Worm (Caenorhabditis elegans) whole organism, mixed stage, embryonic: ENCODE measurements around the gene glb-10.

Experiments used
- M03D4.4 ChIP-seq: sonication (generic microtip); optimal IDR thresholded peaks from 2 replicates; lab custom pipeline; 2017; ENCODE audit warnings: mild to moderate bottlenecking, missing genetic modification characterization, missing compliant biosample characterization
- bed-3 ChIP-seq: fragments of 200-800 bp; sonication (Bioruptor generic); optimal IDR thresholded peaks from 3 replicates; lab custom pipeline; 2018; ENCODE audit warnings: mild to moderate bottlenecking, missing genetic modification characterization, moderate library complexity, missing compliant biosample characterization
- blmp-1 ChIP-seq: fragments of 150-350 bp; optimal IDR thresholded peaks from 2 replicates; lab custom pipeline; 2014; ENCODE audit warnings: missing biosample characterization, missing genetic modification characterization
- ceh-43 ChIP-seq: fragments of 200-800 bp; sonication (Bioruptor generic); optimal IDR thresholded peaks from 2 replicates; lab custom pipeline; 2018; ENCODE audit warnings: mild to moderate bottlenecking, missing genetic modification characterization, moderate library complexity, missing compliant biosample characterization
- ceh-83 ChIP-seq: fragments of 200-800 bp; sonication (Bioruptor generic); optimal IDR thresholded peaks from 2 replicates; lab custom pipeline; 2018; ENCODE audit warnings: mild to moderate bottlenecking, missing genetic modification characterization, missing compliant biosample characterization
- ces-1 ChIP-seq: fragments of 150-350 bp; optimal IDR thresholded peaks from 2 replicates; lab custom pipeline; 2014; ENCODE audit warnings: missing biosample characterization, missing genetic modification reagents, missing genetic modification characterization
- drap-1 ChIP-seq: fragments of 200-800 bp; sonication (Bioruptor generic); optimal IDR thresholded peaks from 3 replicates; lab custom pipeline; 2018; ENCODE audit warnings: mild to moderate bottlenecking, missing genetic modification characterization, missing compliant biosample characterization
- elt-1 ChIP-seq: sonication (generic microtip); optimal IDR thresholded peaks from 2 replicates; lab custom pipeline; 2017; ENCODE audit warnings: missing genetic modification characterization, mild to moderate bottlenecking, missing compliant biosample characterization, antibody characterized with exemption, moderate library complexity, borderline replicate concordance; ENCODE audit not compliant: insufficient read depth
- elt-3 ChIP-seq: fragments of 150-350 bp; optimal IDR thresholded peaks from 2 replicates; lab custom pipeline; 2014; ENCODE audit warnings: missing biosample characterization, missing genetic modification characterization
- flh-1 ChIP-seq: fragments of 200-800 bp; sonication (Bioruptor generic); optimal IDR thresholded peaks from 2 replicates; lab custom pipeline; 2018; ENCODE audit warnings: mild to moderate bottlenecking, missing genetic modification characterization, moderate library complexity, missing compliant biosample characterization
- ham-2 ChIP-seq: fragments of 200-800 bp; sonication (Bioruptor generic); optimal IDR thresholded peaks from 2 replicates; lab custom pipeline; 2018; ENCODE audit warnings: mild to moderate bottlenecking, missing genetic modification characterization, missing compliant biosample characterization
- hlh-1 ChIP-seq: fragments of 150-350 bp; optimal IDR thresholded peaks from 2 replicates; lab custom pipeline; 2014; ENCODE audit warnings: missing biosample characterization, missing genetic modification reagents, missing genetic modification characterization
- lin-13 ChIP-seq: fragments of 150-350 bp; optimal IDR thresholded peaks from 2 replicates; lab custom pipeline; 2014; ENCODE audit warnings: missing biosample characterization, missing genetic modification characterization
- lin-32 ChIP-seq: fragments of 200-800 bp; sonication (Bioruptor generic); optimal IDR thresholded peaks from 2 replicates; lab custom pipeline; 2018; ENCODE audit warnings: mild to moderate bottlenecking, missing genetic modification characterization, missing compliant biosample characterization
- lsy-2 ChIP-seq: fragments of 150-350 bp; optimal IDR thresholded peaks from 2 replicates; lab custom pipeline; 2014; ENCODE audit warnings: missing biosample characterization, missing genetic modification characterization
- mab-5 ChIP-seq: fragments of 150-350 bp; optimal IDR thresholded peaks from 2 replicates; lab custom pipeline; 2014; ENCODE audit warnings: missing biosample characterization, missing genetic modification characterization
- mep-1 ChIP-seq: fragments of 150-350 bp; optimal IDR thresholded peaks from 2 replicates; lab custom pipeline; 2017; ENCODE audit warnings: missing biosample characterization, missing genetic modification reagents, missing genetic modification characterization, inconsistent platforms
- mls-2 ChIP-seq: sonication (generic microtip); optimal IDR thresholded peaks from 2 replicates; lab custom pipeline; 2016; ENCODE audit warnings: mild to moderate bottlenecking, missing genetic modification characterization, moderate library complexity, missing compliant biosample characterization
- nhr-12 ChIP-seq: fragments of 150-350 bp; optimal IDR thresholded peaks from 2 replicates; lab custom pipeline; 2014; ENCODE audit warnings: missing biosample characterization, missing genetic modification characterization
- nhr-2 ChIP-seq: fragments of 150-350 bp; optimal IDR thresholded peaks from 2 replicates; lab custom pipeline; 2014; ENCODE audit warnings: missing biosample characterization, missing genetic modification characterization
- nhr-237 ChIP-seq: fragments of 150-350 bp; optimal IDR thresholded peaks from 2 replicates; lab custom pipeline; 2014; ENCODE audit warnings: missing biosample characterization, missing genetic modification characterization
- nhr-28 ChIP-seq: fragments of 150-350 bp; optimal IDR thresholded peaks from 2 replicates; lab custom pipeline; 2014; ENCODE audit warnings: missing biosample characterization, missing genetic modification characterization
- nhr-76 ChIP-seq: sonication (generic microtip); optimal IDR thresholded peaks from 2 replicates; lab custom pipeline; 2017; ENCODE audit warnings: missing biosample characterization, missing genetic modification characterization
- pha-4 ChIP-seq: fragments of 150-350 bp; optimal IDR thresholded peaks from 2 replicates; lab custom pipeline; 2018; ENCODE audit warnings: missing biosample characterization, missing genetic modification reagents, missing genetic modification characterization
- sem-2 ChIP-seq: fragments of 200-800 bp; sonication (Bioruptor generic); optimal IDR thresholded peaks from 2 replicates; lab custom pipeline; 2018; ENCODE audit warnings: mild to moderate bottlenecking, missing genetic modification characterization, missing compliant biosample characterization
- snpc-4 ChIP-seq: fragments of 150-350 bp; optimal IDR thresholded peaks from 2 replicates; lab custom pipeline; 2014; ENCODE audit warnings: missing biosample characterization, missing genetic modification characterization
- sptf-1 ChIP-seq: sonication (generic microtip); optimal IDR thresholded peaks from 2 replicates; lab custom pipeline; 2017; ENCODE audit warnings: mild to moderate bottlenecking, missing genetic modification characterization, moderate library complexity, missing compliant biosample characterization
- tbx-8 ChIP-seq: fragments of 200-800 bp; sonication (Bioruptor generic); optimal IDR thresholded peaks from 2 replicates; lab custom pipeline; 2018; ENCODE audit warnings: mild to moderate bottlenecking, missing genetic modification characterization, moderate library complexity, missing compliant biosample characterization
- unc-120 ChIP-seq: sonication (generic microtip); optimal IDR thresholded peaks from 2 replicates; lab custom pipeline; 2017; ENCODE audit warnings: missing genetic modification characterization, missing compliant biosample characterization; ENCODE audit not compliant: poor library complexity, severe bottlenecking
- unc-39 ChIP-seq: fragments of 150-350 bp; optimal IDR thresholded peaks from 2 replicates; lab custom pipeline; 2014; ENCODE audit warnings: missing biosample characterization, missing genetic modification characterization
- unc-62 ChIP-seq: fragments of 150-350 bp; optimal IDR thresholded peaks from 2 replicates; lab custom pipeline; 2014; ENCODE audit warnings: missing biosample characterization, missing genetic modification reagents, missing genetic modification characterization
- zip-8 ChIP-seq: fragments of 150-350 bp; optimal IDR thresholded peaks from 2 replicates; lab custom pipeline; 2014; ENCODE audit warnings: missing biosample characterization, missing genetic modification characterization
- ztf-11 ChIP-seq: fragments of 150-350 bp; optimal IDR thresholded peaks from 2 replicates; lab custom pipeline; 2014; ENCODE audit warnings: missing biosample characterization, missing genetic modification characterization

Gene glb-10

DNA sequence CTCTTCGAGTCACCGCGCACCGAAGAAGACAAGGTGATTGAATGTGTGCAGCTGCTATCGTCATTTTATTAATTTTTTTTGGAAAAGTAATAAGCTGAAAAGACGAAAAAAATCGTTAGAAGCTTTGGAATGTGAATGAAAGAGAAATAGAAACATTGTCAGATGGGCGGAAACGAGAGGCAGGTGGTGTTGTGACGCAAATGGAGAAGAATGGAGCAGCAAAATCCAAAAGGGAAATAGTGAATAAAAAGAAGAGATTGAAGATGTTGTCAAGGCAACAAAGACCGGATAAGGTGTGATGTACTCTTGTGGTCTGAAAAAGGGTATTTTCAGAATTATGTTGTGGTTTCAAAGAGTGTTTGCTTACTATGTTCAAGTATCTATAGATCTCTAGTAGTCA is 33.4 kb upstream of the glb-10 start:
- TF ChIP-seq bed-3 (GFP tag; lab: Kevin White, UChicago) (no peak), ces-1 (GFP tag; lab: Kevin White, UChicago) (no peak), ceh-83 (no peak), drap-1 (GFP tag; lab: Kevin White, UChicago) (no peak), hlh-1 (tag; lab: Kevin White, UChicago) (no peak)

DNA sequence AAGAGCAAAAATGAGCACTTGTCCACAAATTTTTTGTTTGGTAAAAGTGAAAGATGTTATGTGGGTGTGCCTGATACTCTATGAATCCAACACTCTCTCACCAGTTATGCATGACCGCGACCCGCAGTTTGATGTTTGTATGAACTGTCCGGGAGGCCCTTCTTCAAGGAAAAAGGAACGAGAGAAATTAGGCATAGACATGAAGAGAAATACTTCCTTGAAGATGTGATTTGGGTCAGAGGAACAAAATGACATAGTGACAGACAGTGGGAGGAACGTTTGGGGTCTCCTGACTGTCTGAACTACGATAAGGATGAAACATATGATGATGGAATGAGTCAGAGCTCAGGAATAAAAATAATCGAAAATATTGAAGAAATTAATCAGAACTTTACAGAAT is 32.0 kb upstream of the glb-10 start:
- no peak for TF ChIP-seq zip-8 (tag; lab: Kevin White, UChicago)
- TF ChIP-seq ceh-83, result no peak
- no peak for TF ChIP-seq nhr-28 (tag; lab: Kevin White, UChicago)
- TF ChIP-seq mls-2 (tag; lab: Kevin White, UChicago), result no peak
- TF ChIP-seq lin-13 (tag; lab: Kevin White, UChicago), result no peak
- no peak for TF ChIP-seq mab-5 (tag; lab: Kevin White, UChicago)
- TF ChIP-seq ham-2, result no peak
- TF ChIP-seq M03D4.4 (tag; lab: Kevin White, UChicago), result no peak
- no peak for TF ChIP-seq ztf-11
- TF ChIP-seq nhr-12, result no peak

DNA sequence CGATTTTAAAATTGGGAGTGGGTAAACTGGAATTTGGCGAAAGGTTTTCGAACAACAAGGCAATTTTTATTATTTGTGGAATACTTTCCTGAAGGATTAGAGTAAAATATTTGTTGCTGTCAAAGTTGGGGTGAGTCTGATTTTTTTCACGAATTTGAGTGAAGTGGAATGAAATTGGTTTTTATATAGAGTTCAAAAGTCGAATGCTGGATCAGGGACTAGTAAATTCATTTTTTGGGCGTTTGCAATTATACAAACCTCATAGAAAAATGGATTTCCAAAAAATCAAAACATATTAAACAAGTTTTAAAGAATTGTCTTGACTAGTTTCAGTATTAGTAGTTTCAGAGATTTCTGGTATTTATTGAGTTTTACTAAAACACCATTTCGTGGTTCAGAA is 30.9 kb upstream of the glb-10 start, which contains the start of gene C32D5.7:
Gene C32D5.7 (minus strand): TSS at position 101 of the 400 bp plus-strand sequence.
- no peak for TF ChIP-seq nhr-12
- no peak for TF ChIP-seq unc-39
- no peak for TF ChIP-seq unc-120 (tag; lab: Kevin White, UChicago)
- TF ChIP-seq blmp-1, result no peak
- TF ChIP-seq hlh-1 (tag; lab: Kevin White, UChicago), result no peak
- no peak for TF ChIP-seq ceh-83
- no peak for TF ChIP-seq sptf-1
- TF ChIP-seq tbx-8 (GFP tag; lab: Kevin White, UChicago), result no peak
- TF ChIP-seq elt-3 (tag; lab: Kevin White, UChicago), result no peak
- no peak for TF ChIP-seq lin-32 (GFP tag; lab: Kevin White, UChicago)
- TF ChIP-seq mls-2 (tag; lab: Kevin White, UChicago), result no peak
- TF ChIP-seq pha-4 (tag; lab: Kevin White, UChicago), result no peak
- TF ChIP-seq sem-2 (GFP tag; lab: Kevin White, UChicago), result no peak
- no peak for TF ChIP-seq lsy-2 (tag; lab: Kevin White, UChicago)
- TF ChIP-seq mab-5 (tag; lab: Kevin White, UChicago), result no peak
- no peak for TF ChIP-seq flh-1
- no peak for TF ChIP-seq nhr-237 (tag; lab: Kevin White, UChicago)
- TF ChIP-seq nhr-28 (tag; lab: Kevin White, UChicago), result no peak
- no peak for TF ChIP-seq snpc-4 (tag; lab: Kevin White, UChicago)

DNA sequence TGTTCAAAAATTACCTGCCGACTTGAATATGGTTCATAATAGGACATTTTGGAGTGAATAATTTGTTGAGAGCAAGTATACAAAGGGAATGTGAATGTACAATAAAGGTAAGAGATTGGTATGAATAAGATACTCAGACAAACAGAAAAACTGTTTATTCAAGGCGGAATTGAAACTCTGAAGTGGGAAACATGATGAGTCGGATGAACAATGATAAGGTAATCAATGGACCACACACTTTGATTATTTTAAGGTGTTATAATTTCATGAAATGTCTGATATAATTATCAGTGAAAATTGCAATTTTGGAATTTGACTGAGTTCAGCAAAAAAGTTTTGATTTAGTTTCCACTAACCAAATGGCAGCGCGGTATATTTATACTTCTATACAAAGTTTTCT is 30.4 kb upstream of the glb-10 start:
- TF ChIP-seq snpc-4 (tag; lab: Kevin White, UChicago), result no peak
- TF ChIP-seq M03D4.4 (tag; lab: Kevin White, UChicago), result no peak
- no peak for TF ChIP-seq blmp-1
- TF ChIP-seq flh-1, result no peak
- no peak for TF ChIP-seq lin-32 (GFP tag; lab: Kevin White, UChicago)
- no peak for TF ChIP-seq sptf-1
- no peak for TF ChIP-seq unc-62 (GFP tag; lab: Kevin White, UChicago)
- TF ChIP-seq mab-5 (tag; lab: Kevin White, UChicago), result no peak
- TF ChIP-seq, all 35 proteins: peak for 0

DNA sequence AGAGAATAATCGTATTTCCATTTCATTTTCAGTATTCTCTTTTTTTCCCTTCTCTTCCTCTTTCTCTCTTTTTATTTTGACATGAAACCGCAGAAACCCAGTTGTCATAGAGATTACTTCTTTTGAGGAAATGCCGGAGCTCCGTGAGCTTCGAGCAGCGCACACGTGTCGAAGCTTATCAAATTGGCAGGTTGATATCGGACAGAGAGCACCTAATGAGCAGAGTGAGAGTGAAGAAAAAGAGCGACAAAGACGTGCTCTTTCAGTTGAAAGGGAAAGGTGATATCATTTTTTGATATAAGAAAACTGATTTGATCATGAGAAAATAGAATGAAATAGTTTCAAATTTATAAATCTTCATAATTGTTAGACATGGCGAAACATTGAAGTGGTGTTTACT is 26.3 kb upstream of the glb-10 start, which contains the start of gene C32D5.14:
Gene C32D5.14 (plus strand): TSS at position 131 of the 400 bp plus-strand sequence.
- TF ChIP-seq lin-13 (tag; lab: Kevin White, UChicago) (no peak), flh-1 (no peak), hlh-1 (tag; lab: Kevin White, UChicago) (no peak), nhr-28 (tag; lab: Kevin White, UChicago) (no peak), drap-1 (GFP tag; lab: Kevin White, UChicago) (no peak), ces-1 (GFP tag; lab: Kevin White, UChicago) (no peak), mab-5 (tag; lab: Kevin White, UChicago) (no peak), M03D4.4 (tag; lab: Kevin White, UChicago) (no peak), ceh-83 (no peak), mep-1 (tag; lab: Kevin White, UChicago) (no peak), sem-2 (GFP tag; lab: Kevin White, UChicago) (no peak), nhr-76 (tag; lab: Kevin White, UChicago) (no peak), blmp-1 (no peak), lin-32 (GFP tag; lab: Kevin White, UChicago) (no peak), elt-1 (tag; lab: Kevin White, UChicago) (no peak), nhr-2 (tag; lab: Kevin White, UChicago) (no peak), unc-120 (tag; lab: Kevin White, UChicago) (no peak), ceh-43 (GFP tag; lab: Kevin White, UChicago) (no peak), snpc-4 (tag; lab: Kevin White, UChicago) (no peak)
- TF ChIP-seq, all 35 proteins: peak for 0
